ENCODE assay signal across 3 fruit fly cellular contexts in the genomic region with DNA sequence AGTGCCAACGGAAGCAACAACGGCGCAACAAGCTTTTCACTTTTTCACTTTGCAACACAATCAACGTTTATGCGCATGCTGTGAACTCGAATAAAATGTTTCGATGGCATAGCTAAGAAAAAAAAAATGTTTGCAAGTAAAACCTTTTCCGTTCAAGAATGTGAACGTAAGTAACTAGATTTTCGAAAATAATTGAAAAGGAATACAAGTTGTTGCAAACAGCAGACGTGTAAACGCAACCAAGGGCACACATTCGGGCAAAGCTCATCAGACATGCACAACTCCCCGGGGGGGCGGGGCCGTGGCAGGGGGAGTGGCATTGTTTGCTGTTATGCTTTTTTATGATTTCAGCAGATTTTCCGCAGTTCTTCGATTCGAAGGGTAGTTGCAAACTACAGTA.
A peak's percentile ranks its signal among the peaks of the same experiment; 100 is the strongest.
TF ChIP-seq lines count a peak whose summit lies in the region.

No protein-coding gene starts in this region.

TF ChIP-seq in whole organism, embryonic, 481 proteins besides CTCF, POLR2A, EP300 and RAD21 (continued from another document and continues in another):
- TF ChIP-seq CG12219 (GFP tag; optimal IDR thresholded peaks at IDR 0.05; lab: Kevin White, UChicago) (peak; percentile 2), pb (GFP tag; optimal IDR thresholded peaks at IDR 0.05; lab: Kevin White, UChicago) (no peak), tgo (GFP tag; IDR thresholded peaks at IDR 0.05; lab: Robert Waterston, UW) (0 out of 3 replicates have a peak, but pooled peaks have one; percentile 36), fd96Cb (tag; optimal IDR thresholded peaks at IDR 0.05; lab: Kevin White, UChicago) (peak; percentile 34), repo (GFP tag; optimal IDR thresholded peaks at IDR 0.05; lab: Kevin White, UChicago) (no peak), D19B (GFP tag; optimal IDR thresholded peaks at IDR 0.05; lab: Kevin White, UChicago) (no peak), eve (GFP tag; optimal IDR thresholded peaks at IDR 0.05; lab: Kevin White, UChicago) (peak in 1 of 2 experiments; percentile 39), insv (GFP tag; optimal IDR thresholded peaks at IDR 0.05; lab: Kevin White, UChicago) (no peak), MESR4 (GFP tag; optimal IDR thresholded peaks at IDR 0.05; lab: Kevin White, UChicago) (no peak), PHDP (tag; optimal IDR thresholded peaks at IDR 0.05; lab: Kevin White, UChicago) (peak; percentile 18), ranshi (GFP tag; IDR thresholded peaks at IDR 0.05; lab: Robert Waterston, UW) (peak; percentile 53; the same call in 1 of the 2 replicates), stwl (tag; optimal IDR thresholded peaks at IDR 0.05; lab: Kevin White, UChicago) (no peak), Xrp1 (GFP tag; IDR thresholded peaks at IDR 0.05; lab: Robert Waterston, UW) (peak; percentile 58; the same call in 1 of the 2 replicates), Myb (GFP tag; optimal IDR thresholded peaks at IDR 0.05; lab: Kevin White, UChicago) (no peak), CG32772 (GFP tag; IDR thresholded peaks at IDR 0.05; lab: Robert Waterston, UW) (peak; percentile 35; the same call in 1 of the 2 replicates), ATbp (GFP tag; optimal IDR thresholded peaks at IDR 0.05; lab: Kevin White, UChicago) (no peak), pzg (GFP tag; optimal IDR thresholded peaks at IDR 0.05; lab: Kevin White, UChicago) (no peak), Blimp-1 (GFP tag; optimal IDR thresholded peaks at IDR 0.05; lab: Kevin White, UChicago) (no peak), CG9727 (GFP tag; optimal IDR thresholded peaks at IDR 0.05; lab: Kevin White, UChicago) (peak; percentile 12), nau (GFP tag; optimal IDR thresholded peaks at IDR 0.05; lab: Kevin White, UChicago) (no peak), Scr (GFP tag; IDR thresholded peaks at IDR 0.05; lab: Robert Waterston, UW; ENCODE audit: partially characterized antibody) (no peak), Jarid2 (GFP tag; optimal IDR thresholded peaks at IDR 0.05; lab: Kevin White, UChicago) (no peak), CG30431 (GFP tag; optimal IDR thresholded peaks at IDR 0.05; lab: Kevin White, UChicago) (no peak), h (optimal IDR thresholded peaks at IDR 0.05; lab: Kevin White, UChicago) (no peak), Nf-YC (tag; optimal IDR thresholded peaks at IDR 0.05; lab: Kevin White, UChicago) (no peak), prd (optimal IDR thresholded peaks at IDR 0.05; lab: Kevin White, UChicago) (no peak), prd (GFP tag; IDR thresholded peaks at IDR 0.05; lab: Robert Waterston, UW) (peak; percentile 45; the same call in 1 of the 3 replicates), pita (GFP tag; optimal IDR thresholded peaks at IDR 0.05; lab: Kevin White, UChicago) (no peak), phol (tag; optimal IDR thresholded peaks at IDR 0.05; lab: Kevin White, UChicago) (peak; percentile 13), pan (optimal IDR thresholded peaks at IDR 0.05; lab: Kevin White, UChicago) (no peak), pan (GFP tag; optimal IDR thresholded peaks at IDR 0.05 in 1 of 2, IDR thresholded peaks at IDR 0.05 in 1 of 2) (peak in 1 of 2 experiments; percentile 40), sens (GFP tag; lab: Kevin White, UChicago) (no peak), CG17385 (GFP tag; optimal IDR thresholded peaks at IDR 0.05; lab: Kevin White, UChicago) (peak; percentile 24), wdn (GFP tag; IDR thresholded peaks at IDR 0.05; lab: Robert Waterston, UW) (no peak), CG1647 (GFP tag; optimal IDR thresholded peaks at IDR 0.05; lab: Kevin White, UChicago) (no peak), Abd-B (GFP tag; optimal IDR thresholded peaks at IDR 0.05; lab: Kevin White, UChicago) (no peak), CG10147 (GFP tag; optimal IDR thresholded peaks at IDR 0.05; lab: Kevin White, UChicago) (no peak), CG6689 (GFP tag; IDR thresholded peaks at IDR 0.05; lab: Robert Waterston, UW) (peak; percentile 47), row (GFP tag; IDR thresholded peaks at IDR 0.05; lab: Robert Waterston, UW) (peak; percentile 38; the same call in 1 of the 3 replicates), CG30020 (tag; optimal IDR thresholded peaks at IDR 0.05; lab: Kevin White, UChicago) (no peak), ttk (GFP tag; IDR thresholded peaks at IDR 0.05; lab: Robert Waterston, UW) (no peak), CG3726 (GFP tag; IDR thresholded peaks at IDR 0.05; lab: Robert Waterston, UW) (no peak)

TF ChIP-seq in whole organism, prepupa, 60 proteins besides CTCF, POLR2A, EP300 and RAD21 (continued from another document):
- no peak for TF ChIP-seq Eip93F (GFP tag; optimal IDR thresholded peaks at IDR 0.05; lab: Kevin White, UChicago)
- TF ChIP-seq CG15336 (GFP tag; IDR thresholded peaks at IDR 0.05; lab: Robert Waterston, UW): peak; percentile 66
- peak; percentile 68 for TF ChIP-seq Sox102F (GFP tag; optimal IDR thresholded peaks at IDR 0.05; lab: Kevin White, UChicago)
- peak; percentile 61 for TF ChIP-seq eg (GFP tag; IDR thresholded peaks at IDR 0.05; lab: Robert Waterston, UW)
- peak; percentile 25 for TF ChIP-seq CG11762 (GFP tag; optimal IDR thresholded peaks at IDR 0.05; lab: Kevin White, UChicago; ENCODE audit: insufficient read depth)
- no peak for TF ChIP-seq Hr38 (GFP tag; optimal IDR thresholded peaks at IDR 0.05; lab: Kevin White, UChicago)
- TF ChIP-seq CG10669 (GFP tag; optimal IDR thresholded peaks at IDR 0.05; lab: Kevin White, UChicago): peak; percentile 63
- TF ChIP-seq topi (GFP tag; optimal IDR thresholded peaks at IDR 0.05; lab: Kevin White, UChicago): peak; percentile 71
- peak; percentile 68 for TF ChIP-seq Sox14 (GFP tag; optimal IDR thresholded peaks at IDR 0.05; lab: Kevin White, UChicago)
- peak; percentile 52 to 55 for TF ChIP-seq salr (GFP tag; optimal IDR thresholded peaks at IDR 0.05; lab: Kevin White, UChicago)
- peak; percentile 71 for TF ChIP-seq CG32006 (GFP tag; optimal IDR thresholded peaks at IDR 0.05; lab: Kevin White, UChicago)
- no peak for TF ChIP-seq CG6276 (GFP tag; optimal IDR thresholded peaks at IDR 0.05; lab: Kevin White, UChicago)
- TF ChIP-seq vri (GFP tag; optimal IDR thresholded peaks at IDR 0.05; lab: Kevin White, UChicago): peak; percentile 50
- no peak for TF ChIP-seq CG11902 (GFP tag; optimal IDR thresholded peaks at IDR 0.05; lab: Kevin White, UChicago)
- TF ChIP-seq fd85E (GFP tag; optimal IDR thresholded peaks at IDR 0.05; lab: Kevin White, UChicago): no peak
- TF ChIP-seq acj6 (GFP tag; optimal IDR thresholded peaks at IDR 0.05; lab: Kevin White, UChicago): peak; percentile 80
- peak; percentile 73 for TF ChIP-seq OdsH (GFP tag; optimal IDR thresholded peaks at IDR 0.05; lab: Kevin White, UChicago)
- TF ChIP-seq CG6792 (GFP tag; optimal IDR thresholded peaks at IDR 0.05; lab: Kevin White, UChicago): peak; percentile 58
- TF ChIP-seq fd59A (GFP tag; optimal IDR thresholded peaks at IDR 0.05; lab: Kevin White, UChicago): peak; percentile 44
- TF ChIP-seq Sox15 (GFP tag; optimal IDR thresholded peaks at IDR 0.05; lab: Kevin White, UChicago): peak; percentile 42
- TF ChIP-seq CG6854 (GFP tag; optimal IDR thresholded peaks at IDR 0.05; lab: Kevin White, UChicago): no peak
- peak; percentile 76 for TF ChIP-seq Eip78C (GFP tag; lab: Kevin White, UChicago)
- TF ChIP-seq CG34406 (GFP tag; optimal IDR thresholded peaks at IDR 0.05; lab: Kevin White, UChicago): peak; percentile 42
- peak; percentile 25 for TF ChIP-seq Hr4 (GFP tag; optimal IDR thresholded peaks at IDR 0.05; lab: Kevin White, UChicago)
- TF ChIP-seq Ets96B (tag; optimal IDR thresholded peaks at IDR 0.05; lab: Kevin White, UChicago): peak; percentile 41
- TF ChIP-seq CG8632 (GFP tag; optimal IDR thresholded peaks at IDR 0.05; lab: Kevin White, UChicago): peak; percentile 21
- TF ChIP-seq dsx (GFP tag; optimal IDR thresholded peaks at IDR 0.05; lab: Kevin White, UChicago; ENCODE audit: poor library complexity, severe bottlenecking): no peak
- TF ChIP-seq achi (GFP tag; optimal IDR thresholded peaks at IDR 0.05; lab: Kevin White, UChicago): peak; percentile 72
- peak; percentile 66 for TF ChIP-seq pdm3 (GFP tag; optimal IDR thresholded peaks at IDR 0.05; lab: Kevin White, UChicago)
- peak; percentile 23 for TF ChIP-seq dac (GFP tag; optimal IDR thresholded peaks at IDR 0.05; lab: Kevin White, UChicago)
- peak; percentile 75 for TF ChIP-seq net (GFP tag; optimal IDR thresholded peaks at IDR 0.05; lab: Kevin White, UChicago)
- TF ChIP-seq fkh (GFP tag; optimal IDR thresholded peaks at IDR 0.05; lab: Kevin White, UChicago): no peak
- TF ChIP-seq CG4318 (GFP tag; optimal IDR thresholded peaks at IDR 0.05; lab: Kevin White, UChicago): peak; percentile 3
- no peak for TF ChIP-seq Blimp-1 (GFP tag; optimal IDR thresholded peaks at IDR 0.05; lab: Kevin White, UChicago)
- TF ChIP-seq ss (GFP tag; optimal IDR thresholded peaks at IDR 0.05; lab: Kevin White, UChicago): peak in 1 of 2 experiments; percentile 33
- TF ChIP-seq CG1621 (tag; optimal IDR thresholded peaks at IDR 0.05; lab: Kevin White, UChicago): peak; percentile 62
- TF ChIP-seq CG3919 (GFP tag; optimal IDR thresholded peaks at IDR 0.05; lab: Kevin White, UChicago): peak; percentile 76
- peak; percentile 72 for TF ChIP-seq Met (GFP tag; optimal IDR thresholded peaks at IDR 0.05; lab: Kevin White, UChicago)
- TF ChIP-seq spab (GFP tag; optimal IDR thresholded peaks at IDR 0.05; lab: Kevin White, UChicago): peak; percentile 19

TF ChIP-seq in whole organism, wandering third instar larva, 38 proteins besides CTCF, POLR2A, EP300 and RAD21 (continued from another document):
- TF ChIP-seq Dfd (GFP tag; optimal IDR thresholded peaks at IDR 0.05; lab: Kevin White, UChicago): peak; percentile 93
- TF ChIP-seq Vsx2 (GFP tag; optimal IDR thresholded peaks at IDR 0.05; lab: Kevin White, UChicago; ENCODE audit: partially characterized antibody): no peak
- peak; percentile 48 for TF ChIP-seq ey (GFP tag; optimal IDR thresholded peaks at IDR 0.05; lab: Kevin White, UChicago)
- no peak for TF ChIP-seq Hr83 (GFP tag; optimal IDR thresholded peaks at IDR 0.05; lab: Kevin White, UChicago; ENCODE audit: poor library complexity, severe bottlenecking)
- no peak for TF ChIP-seq usp (GFP tag; optimal IDR thresholded peaks at IDR 0.05; lab: Kevin White, UChicago)
- no peak for TF ChIP-seq lola (GFP tag; optimal IDR thresholded peaks at IDR 0.05; lab: Kevin White, UChicago)
- TF ChIP-seq HLH106 (tag; optimal IDR thresholded peaks at IDR 0.05; lab: Kevin White, UChicago): peak; percentile 41
- no peak for TF ChIP-seq Jra (GFP tag; optimal IDR thresholded peaks at IDR 0.05; lab: Kevin White, UChicago)
- TF ChIP-seq foxo (GFP tag; optimal IDR thresholded peaks at IDR 0.05; lab: Kevin White, UChicago): peak in 1 of 2 experiments; percentile 48
- peak; percentile 65 for TF ChIP-seq br (GFP tag; optimal IDR thresholded peaks at IDR 0.05; lab: Kevin White, UChicago)
- TF ChIP-seq dl (GFP tag; optimal IDR thresholded peaks at IDR 0.05; lab: Kevin White, UChicago; ENCODE audit: insufficient read depth in 1 of 2, partially characterized antibody in 2 of 2): no peak
